Worm (Caenorhabditis elegans): ENCODE data around the gene poml-1.

Gene poml-1

ce11 chrX:13722821-13723220 is at the start of gene poml-1:
Gene poml-1 (minus strand): TSS chrX:13722921.
- no peak for TF ChIP-seq hlh-8 (tag; optimal IDR thresholded peaks at IDR 0.05)
- no peak for TF ChIP-seq sdc-2 (tag; optimal IDR thresholded peaks at IDR 0.05)
- no peak for TF ChIP-seq ama-1 (optimal IDR thresholded peaks at IDR 0.05)
- no peak for TF ChIP-seq unc-42 (tag; optimal IDR thresholded peaks at IDR 0.05)
- no peak for TF ChIP-seq fkh-6 (tag; optimal IDR thresholded peaks at IDR 0.05)
- TF ChIP-seq ref-2 (tag; optimal IDR thresholded peaks at IDR 0.05) = no peak
- no peak for TF ChIP-seq K02D7.2 (tag; optimal IDR thresholded peaks at IDR 0.05)
- TF ChIP-seq ceh-9 (tag; optimal IDR thresholded peaks at IDR 0.05) = no peak
- no peak for TF ChIP-seq ceh-18 (tag; optimal IDR thresholded peaks at IDR 0.05)
- no peak for TF ChIP-seq ahr-1 (tag; optimal IDR thresholded peaks at IDR 0.05)
- TF ChIP-seq hlh-30 (tag; optimal IDR thresholded peaks at IDR 0.05; ENCODE audit: insufficient read depth) = no peak
- no peak for TF ChIP-seq ceh-30 (tag; optimal IDR thresholded peaks at IDR 0.05)
- no peak for TF ChIP-seq madf-2 (tag; optimal IDR thresholded peaks at IDR 0.05)
- TF ChIP-seq rnt-1 (tag; optimal IDR thresholded peaks at IDR 0.05) = no peak
- TF ChIP-seq ceh-14 (tag; optimal IDR thresholded peaks at IDR 0.05) = no peak
- no peak for TF ChIP-seq C38D4.7 (GFP tag; optimal IDR thresholded peaks at IDR 0.05)
- TF ChIP-seq ceh-22 (tag; optimal IDR thresholded peaks at IDR 0.05) = no peak
- TF ChIP-seq pros-1 (tag; optimal IDR thresholded peaks at IDR 0.05) = no peak

DNA sequence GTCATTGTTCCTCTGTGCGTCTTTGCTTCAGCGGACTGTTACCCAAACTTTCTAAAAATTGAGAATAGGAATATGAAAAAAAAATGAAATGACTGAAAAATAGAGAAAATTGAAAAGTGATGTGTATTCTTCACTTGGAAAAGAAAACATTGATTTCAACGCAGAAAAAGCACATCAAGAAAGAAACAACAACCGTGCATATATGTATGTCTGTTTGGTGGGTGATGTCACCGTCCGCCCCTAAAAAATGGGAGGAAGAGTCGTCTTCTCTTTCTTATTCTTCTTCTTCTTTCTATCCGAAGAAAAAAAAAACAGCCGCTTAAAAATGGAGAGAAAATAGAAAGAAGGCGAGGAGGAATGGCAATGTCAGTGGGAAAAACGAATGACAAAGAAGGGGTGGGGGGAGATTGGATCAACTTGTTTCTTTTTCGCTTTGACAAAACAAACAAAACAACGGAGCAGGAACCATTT is 47.8 kb upstream of the poml-1 start, which contains the start of gene nkb-3:
TSS of gene nkb-3 (minus strand) at position 51 of the 471 bp plus-strand sequence.
- no peak for TF ChIP-seq tbx-2 (tag; optimal IDR thresholded peaks at IDR 0.05)
- no peak for TF ChIP-seq pha-2 (tag; optimal IDR thresholded peaks at IDR 0.05)
- TF ChIP-seq ttx-3 (tag; optimal IDR thresholded peaks at IDR 0.05) = no peak
- no peak for TF ChIP-seq ceh-14 (tag; optimal IDR thresholded peaks at IDR 0.05)
- no peak for TF ChIP-seq unc-3 (GFP tag; conservative IDR thresholded peaks at IDR 0.05)
- TF ChIP-seq unc-3 (tag; optimal IDR thresholded peaks at IDR 0.05) = no peak

DNA sequence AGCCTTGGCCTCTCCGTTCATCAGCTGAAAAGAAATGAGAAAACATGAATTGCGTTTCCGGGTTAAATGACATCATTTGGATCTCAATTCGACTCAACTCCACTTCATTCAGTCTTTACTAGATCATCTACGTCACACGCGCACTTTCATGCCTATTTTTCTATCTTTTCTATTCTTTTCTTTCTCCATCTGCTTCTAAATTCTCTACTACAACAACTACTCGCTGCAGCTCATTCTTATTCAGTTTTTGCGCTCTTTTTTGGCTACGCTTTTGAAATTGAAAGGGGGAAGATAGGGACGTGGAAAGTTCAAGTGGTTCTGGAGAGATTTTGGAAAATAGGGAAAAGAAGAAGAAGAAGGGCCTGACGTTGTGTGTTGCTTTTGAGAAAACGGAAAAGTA is 45.8 kb upstream of the poml-1 start:
- TF ChIP-seq ceh-31 (tag; optimal IDR thresholded peaks at IDR 0.05) = peak; percentile 34
- TF ChIP-seq unc-42 (tag; optimal IDR thresholded peaks at IDR 0.05) = peak; percentile 86
- TF ChIP-seq C38D4.7 (GFP tag; optimal IDR thresholded peaks at IDR 0.05) = no peak
- no peak for TF ChIP-seq sdc-2 (tag; optimal IDR thresholded peaks at IDR 0.05)
- peak; percentile 14 for TF ChIP-seq nfya-1 (tag; optimal IDR thresholded peaks at IDR 0.05)
- no peak for TF ChIP-seq elt-2 (tag; optimal IDR thresholded peaks at IDR 0.05)

ce11 chrX:13767282-13767681 is 44.6 kb upstream of the poml-1 start:
- TF ChIP-seq pag-3 (tag; optimal IDR thresholded peaks at IDR 0.05; ENCODE audit: borderline replicate concordance) = no peak
- TF ChIP-seq sox-4 (tag; optimal IDR thresholded peaks at IDR 0.05) = no peak
- no peak for TF ChIP-seq nfya-1 (tag; optimal IDR thresholded peaks at IDR 0.05)
- TF ChIP-seq ama-1 (optimal IDR thresholded peaks at IDR 0.05) = no peak
- no peak for TF ChIP-seq pha-4 (tag; optimal IDR thresholded peaks at IDR 0.05)
- no peak for TF ChIP-seq C38D4.7 (GFP tag; optimal IDR thresholded peaks at IDR 0.05)
- no peak for TF ChIP-seq ahr-1 (tag; optimal IDR thresholded peaks at IDR 0.05)
- TF ChIP-seq zip-5 (tag; optimal IDR thresholded peaks at IDR 0.05) = no peak
- no peak for TF ChIP-seq lin-11 (tag; optimal IDR thresholded peaks at IDR 0.05)
- TF ChIP-seq T23F11.4 (GFP tag; optimal IDR thresholded peaks at IDR 0.05) = no peak
- no peak for TF ChIP-seq nhr-11 (tag; optimal IDR thresholded peaks at IDR 0.05)
- TF ChIP-seq nhr-232 (tag; optimal IDR thresholded peaks at IDR 0.05) = no peak
- no peak for TF ChIP-seq ceh-6 (GFP tag; optimal IDR thresholded peaks at IDR 0.05)
- no peak for TF ChIP-seq ceh-19 (GFP tag; optimal IDR thresholded peaks at IDR 0.05)
- no peak for TF ChIP-seq ceh-18 (tag; optimal IDR thresholded peaks at IDR 0.05)
- TF ChIP-seq ttx-3 (tag; optimal IDR thresholded peaks at IDR 0.05) = no peak
- no peak for TF ChIP-seq mec-3 (tag; optimal IDR thresholded peaks at IDR 0.05; ENCODE audit: borderline replicate concordance)
- TF ChIP-seq unc-3 (GFP tag; conservative IDR thresholded peaks at IDR 0.05) = no peak
- TF ChIP-seq unc-3 (tag; optimal IDR thresholded peaks at IDR 0.05) = no peak
- TF ChIP-seq ceh-48 (tag; optimal IDR thresholded peaks at IDR 0.05) = no peak
- TF ChIP-seq ceh-30 (tag; optimal IDR thresholded peaks at IDR 0.05) = no peak

All from whole organism, late embryonic.